Fruit fly (Drosophila melanogaster) whole organism, prepupa: ENCODE measurements around the gene Polr1D.

Experiments
- CG10631 ChIP-seq: fragments of 200-800 bp; sonication (Bioruptor generic); optimal IDR thresholded peaks from 2 replicates; lab custom pipeline; 2016; ENCODE audit warnings: missing biosample characterization, missing genetic modification characterization
- CG6276 ChIP-seq: fragments of 200-800 bp; sonication (Bioruptor generic); optimal IDR thresholded peaks from 2 replicates; lab custom pipeline; 2017; ENCODE audit warnings: missing biosample characterization, mild to moderate bottlenecking, missing genetic modification characterization
- CG6854 ChIP-seq: fragments of 200-800 bp; sonication (Bioruptor generic); optimal IDR thresholded peaks from 2 replicates; lab custom pipeline; 2017; ENCODE audit warnings: missing biosample characterization, mild to moderate bottlenecking, missing genetic modification characterization
- Ets96B ChIP-seq: fragments of 200-800 bp; optimal IDR thresholded peaks from 2 replicates; lab custom pipeline; 2019; ENCODE audit warnings: missing biosample characterization, mild to moderate bottlenecking, missing genetic modification characterization, moderate library complexity
- Hr38 ChIP-seq: sonication (Bioruptor generic); optimal IDR thresholded peaks from 2 replicates; lab custom pipeline; 2016; ENCODE audit warnings: missing biosample characterization, missing genetic modification characterization
- Hr39 ChIP-seq: fragments of 200-800 bp; sonication (Bioruptor generic); optimal IDR thresholded peaks from 2 replicates; lab custom pipeline; 2016; ENCODE audit warnings: missing biosample characterization, missing genetic modification characterization
- svp ChIP-seq: fragments of 200-800 bp; sonication (Bioruptor generic); peaks from one replicate; lab custom pipeline; 2016; ENCODE audit warnings: missing biosample characterization, missing genetic modification characterization
- topi ChIP-seq: fragments of 200-800 bp; sonication (Bioruptor generic); optimal IDR thresholded peaks from 3 replicates; lab custom pipeline; 2016; ENCODE audit warnings: missing biosample characterization, missing genetic modification characterization
- vri ChIP-seq: fragments of 200-800 bp; sonication (Bioruptor generic); optimal IDR thresholded peaks from 3 replicates; lab custom pipeline; 2016; ENCODE audit warnings: missing biosample characterization, mild to moderate bottlenecking, missing genetic modification characterization

- TF ChIP-seq Hr39 (GFP tag; lab: Kevin White, UChicago): no peak
- no peak for TF ChIP-seq Ets96B (tag; lab: Kevin White, UChicago)
- TF ChIP-seq vri (GFP tag; lab: Kevin White, UChicago): no peak
- no peak for TF ChIP-seq svp (GFP tag; lab: Kevin White, UChicago)
- TF ChIP-seq Hr38: no peak
- TF ChIP-seq CG6276 (GFP tag; lab: Kevin White, UChicago): no peak
- no peak for TF ChIP-seq CG10631
- peak; percentile 2 for TF ChIP-seq CG6854 (GFP tag; lab: Kevin White, UChicago)
- TF ChIP-seq topi (GFP tag; lab: Kevin White, UChicago): no peak
These were observed 14.7 kb downstream of the Polr1D start, which contains the start of gene Ddc for dm6 chr2L:19120196-19120950.
